Fruit fly (Drosophila melanogaster): ENCODE results near the gene CG34181.
A peak's percentile ranks its signal among the peaks of the same experiment; 100 is the strongest.

Gene CG34181

dm6 chr2L:9377789-9378188, 10.3 kb downstream of the CG34181 start:
- TF ChIP-seq Ets21C (GFP tag; optimal IDR thresholded peaks at IDR 0.05) (no peak), CG34406 (GFP tag; optimal IDR thresholded peaks at IDR 0.05) (no peak), Blimp-1 (GFP tag; optimal IDR thresholded peaks at IDR 0.05) (no peak), CG9139 (GFP tag; optimal IDR thresholded peaks at IDR 0.05) (no peak), fd85E (GFP tag; optimal IDR thresholded peaks at IDR 0.05) (no peak), OdsH (GFP tag; optimal IDR thresholded peaks at IDR 0.05) (no peak)

dm6 chr2L:9386270-9386669, 18.8 kb downstream of the CG34181 start:
- TF ChIP-seq Eip78C (GFP tag) (peak; percentile 50), fd59A (GFP tag; optimal IDR thresholded peaks at IDR 0.05) (no peak)

- no peak for TF ChIP-seq Sox102F (GFP tag; optimal IDR thresholded peaks at IDR 0.05)
- TF ChIP-seq Sox15 (GFP tag; optimal IDR thresholded peaks at IDR 0.05) = no peak
- TF ChIP-seq CG4318 (GFP tag; optimal IDR thresholded peaks at IDR 0.05) = peak; percentile 52
- TF ChIP-seq OdsH (GFP tag; optimal IDR thresholded peaks at IDR 0.05) = peak; percentile 53
- peak in 1 of 2 experiments; percentile 32 for TF ChIP-seq salr (GFP tag; optimal IDR thresholded peaks at IDR 0.05)
- TF ChIP-seq Eip93F (GFP tag; optimal IDR thresholded peaks at IDR 0.05) = no peak
- TF ChIP-seq achi (GFP tag; optimal IDR thresholded peaks at IDR 0.05) = peak; percentile 49
- TF ChIP-seq CG7368 (GFP tag; optimal IDR thresholded peaks at IDR 0.05) = peak; percentile 16
- TF ChIP-seq fd85E (GFP tag; optimal IDR thresholded peaks at IDR 0.05) = no peak
- peak; percentile 69 for TF ChIP-seq acj6 (GFP tag; optimal IDR thresholded peaks at IDR 0.05)
- no peak for TF ChIP-seq fkh (GFP tag; optimal IDR thresholded peaks at IDR 0.05)
- TF ChIP-seq CG3919 (GFP tag; optimal IDR thresholded peaks at IDR 0.05) = peak; percentile 35
- peak; percentile 79 for TF ChIP-seq CG32006 (GFP tag; optimal IDR thresholded peaks at IDR 0.05)
- peak; percentile 75 for TF ChIP-seq Ets96B (tag; optimal IDR thresholded peaks at IDR 0.05)
- TF ChIP-seq pdm3 (GFP tag; optimal IDR thresholded peaks at IDR 0.05) = peak; percentile 63
- peak; percentile 65; the same call in 2 of the 3 replicates for TF ChIP-seq eg (GFP tag; IDR thresholded peaks at IDR 0.05)
- TF ChIP-seq Hr38 (GFP tag; optimal IDR thresholded peaks at IDR 0.05) = no peak
- TF ChIP-seq CG8632 (GFP tag; optimal IDR thresholded peaks at IDR 0.05) = peak; percentile 60
- peak; percentile 53 for TF ChIP-seq Gug (GFP tag; IDR thresholded peaks at IDR 0.05)
- no peak for TF ChIP-seq Lpt (GFP tag; optimal IDR thresholded peaks at IDR 0.05)
- TF ChIP-seq svp (GFP tag) = peak; percentile 54
- TF ChIP-seq CG6276 (GFP tag; optimal IDR thresholded peaks at IDR 0.05) = peak; percentile 60
- TF ChIP-seq CG8119 (GFP tag; IDR thresholded peaks at IDR 0.05) = peak; percentile 57; the same call in 1 of the 3 replicates
- no peak for TF ChIP-seq CG6792 (GFP tag; optimal IDR thresholded peaks at IDR 0.05)
- peak; percentile 66 for TF ChIP-seq CG10631 (GFP tag; optimal IDR thresholded peaks at IDR 0.05)
- TF ChIP-seq CG9139 (GFP tag; optimal IDR thresholded peaks at IDR 0.05) = peak; percentile 60
- TF ChIP-seq Eip75B (GFP tag; optimal IDR thresholded peaks at IDR 0.05) = no peak
- TF ChIP-seq esn (GFP tag; optimal IDR thresholded peaks at IDR 0.05) = no peak
- TF ChIP-seq Met (GFP tag; optimal IDR thresholded peaks at IDR 0.05) = no peak
- TF ChIP-seq CG6808 (GFP tag; optimal IDR thresholded peaks at IDR 0.05) = peak; percentile 53
- peak; percentile 43 for TF ChIP-seq CG11762 (GFP tag; optimal IDR thresholded peaks at IDR 0.05; ENCODE audit: insufficient read depth)
- peak; percentile 33 for TF ChIP-seq net (GFP tag; optimal IDR thresholded peaks at IDR 0.05)
- TF ChIP-seq cyc (GFP tag; optimal IDR thresholded peaks at IDR 0.05) = no peak
- TF ChIP-seq Hr4 (GFP tag; optimal IDR thresholded peaks at IDR 0.05) = no peak
- no peak for TF ChIP-seq Sox14 (GFP tag; optimal IDR thresholded peaks at IDR 0.05)
- peak; percentile 41 for TF ChIP-seq fd59A (GFP tag; optimal IDR thresholded peaks at IDR 0.05)
- TF ChIP-seq CG6163 (GFP tag; IDR thresholded peaks at IDR 0.05) = no peak
- no peak for TF ChIP-seq topi (GFP tag; optimal IDR thresholded peaks at IDR 0.05)
- TF ChIP-seq ss (GFP tag; optimal IDR thresholded peaks at IDR 0.05) = peak in 1 of 2 experiments; percentile 64
- peak; percentile 50 for TF ChIP-seq spab (GFP tag; optimal IDR thresholded peaks at IDR 0.05)
- no peak for TF ChIP-seq CG6854 (GFP tag; optimal IDR thresholded peaks at IDR 0.05)
- peak; percentile 62 for TF ChIP-seq dsx (GFP tag; optimal IDR thresholded peaks at IDR 0.05; ENCODE audit: poor library complexity, severe bottlenecking)
- TF ChIP-seq Eip78C (GFP tag) = peak; percentile 82
- TF ChIP-seq CG10669 (GFP tag; optimal IDR thresholded peaks at IDR 0.05) = peak; percentile 60
- peak; percentile 43 for TF ChIP-seq CG34406 (GFP tag; optimal IDR thresholded peaks at IDR 0.05)
Measured at dm6 chr2L:9387240-9387672, 19.8 kb downstream of the CG34181 start, which contains the start of gene Aldh. Gene Aldh (plus strand): TSS chr2L:9387389.
